Fruit fly (Drosophila melanogaster) whole organism, wandering third instar larva: ENCODE results near the gene mei-P22.
A peak's percentile ranks its signal among the peaks of the same experiment; 100 is the strongest.

ENCODE experiments used
- CG32264 ChIP-seq: fragments of 200-800 bp; sonication (Bioruptor generic); optimal IDR thresholded peaks from 2 replicates; lab custom pipeline; 2016; ENCODE audit warnings: missing biosample characterization, missing genetic modification characterization
- lola ChIP-seq: fragments of >200 bp; optimal IDR thresholded peaks from 2 replicates; lab custom pipeline; 2017; ENCODE audit warnings: missing biosample characterization, missing genetic modification characterization

DNA sequence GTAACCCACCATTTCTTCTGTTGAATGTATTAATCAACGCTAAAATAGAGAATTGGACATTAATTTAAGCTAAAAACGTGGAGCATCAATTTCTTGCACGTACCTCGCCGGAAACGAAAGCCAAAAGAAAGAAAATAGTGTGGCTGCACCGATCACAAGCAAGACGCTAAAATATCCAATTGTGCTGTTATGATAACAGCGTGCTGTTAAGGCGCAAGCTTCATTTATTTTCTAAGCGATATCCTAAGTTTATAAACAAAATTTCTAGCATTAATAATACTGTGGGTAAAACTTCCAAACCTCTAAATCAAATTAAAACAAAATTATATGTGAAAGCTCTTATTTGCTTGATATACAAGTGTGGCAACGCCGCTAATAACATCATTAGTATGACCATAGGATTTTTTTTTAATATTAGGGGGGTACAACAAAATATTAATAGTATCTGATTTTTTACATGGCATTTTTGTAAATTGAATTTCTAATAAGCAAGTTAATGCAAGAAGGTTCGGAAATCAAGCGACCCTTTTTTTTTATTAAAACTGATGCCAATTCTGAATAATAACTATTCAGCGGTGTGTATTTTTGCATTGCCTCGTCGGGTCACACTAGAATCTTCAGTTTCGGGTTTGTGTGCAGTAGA is 2.9 kb upstream of the mei-P22 start, which contains the start of the genes RpL18 and Neos:
- no peak for TF ChIP-seq lola
- peak; percentile 65 for TF ChIP-seq CG32264 (GFP tag; lab: Kevin White, UChicago)
